Worm (Caenorhabditis elegans): ENCODE measurements around the gene M110.10.
A peak's percentile ranks its signal among the peaks of the same experiment; 100 is the strongest.

M110.10 gene

ce11 chrII:8216433-8216832 lies 2.2 kb upstream of the M110.10 start, which contains the start of gene M110.3 (continued):
- TF ChIP-seq F23B12.7 (tag; optimal IDR thresholded peaks at IDR 0.05; ENCODE audit: insufficient read depth) (peak; percentile 70), B0035.1 (tag; optimal IDR thresholded peaks at IDR 0.05) (no peak), atf-7 (tag; optimal IDR thresholded peaks at IDR 0.05) (no peak), nhr-27 (tag; optimal IDR thresholded peaks at IDR 0.05) (no peak), ceh-79 (tag; optimal IDR thresholded peaks at IDR 0.05) (no peak), madf-6 (GFP tag; IDR thresholded peaks at IDR 0.05) (0 out of 2 replicates have a peak, but pooled peaks have one; percentile 24), mes-4 (tag; optimal IDR thresholded peaks at IDR 0.05) (no peak), hmg-1.2 (GFP tag; IDR thresholded peaks at IDR 0.05) (peak; percentile 90; the same call in 1 of the 2 replicates), attf-5 (GFP tag; optimal IDR thresholded peaks at IDR 0.05) (no peak), bed-1 (GFP tag; IDR thresholded peaks at IDR 0.05) (no peak), Y56A3A.18 (GFP tag; IDR thresholded peaks at IDR 0.05) (no peak), ceh-40 (GFP tag; IDR thresholded peaks at IDR 0.05) (no peak), rpc-1 (optimal IDR thresholded peaks at IDR 0.05) (no peak), rpc-1 (tag; optimal IDR thresholded peaks at IDR 0.05) (no peak), zfh-2 (GFP tag; conservative IDR thresholded peaks at IDR 0.05) (no peak), Y79H2A.3 (GFP tag; conservative IDR thresholded peaks at IDR 0.05) (no peak), ztf-22 (GFP tag; optimal IDR thresholded peaks at IDR 0.05) (no peak), zim-3 (tag; optimal IDR thresholded peaks at IDR 0.05) (no peak), snpc-4 (GFP tag; optimal IDR thresholded peaks at IDR 0.05) (no peak), snpc-4 (tag; optimal IDR thresholded peaks at IDR 0.05) (no peak), Y95B8A.8 (GFP tag; IDR thresholded peaks at IDR 0.05) (no peak), ama-1 (optimal IDR thresholded peaks at IDR 0.05) (no peak), ama-1 (GFP tag; optimal IDR thresholded peaks at IDR 0.05) (no peak), pha-4 (tag; optimal IDR thresholded peaks at IDR 0.05) (no peak), rcor-1 (GFP tag; IDR thresholded peaks at IDR 0.05) (no peak), T07F8.4 (tag; optimal IDR thresholded peaks at IDR 0.05) (no peak), repo-1 (tag; optimal IDR thresholded peaks at IDR 0.05) (no peak), ztf-6 (GFP tag; IDR thresholded peaks at IDR 0.05) (no peak), lin-26 (GFP tag; IDR thresholded peaks at IDR 0.05) (no peak), ztf-25 (GFP tag; IDR thresholded peaks at IDR 0.05) (no peak), nhr-120 (GFP tag; IDR thresholded peaks at IDR 0.05) (no peak), nhr-90 (tag; optimal IDR thresholded peaks at IDR 0.05) (no peak), sdz-38 (tag; optimal IDR thresholded peaks at IDR 0.05) (no peak), egrh-3 (GFP tag; IDR thresholded peaks at IDR 0.05) (no peak), ztf-18 (tag; optimal IDR thresholded peaks at IDR 0.05) (no peak)

DNA sequence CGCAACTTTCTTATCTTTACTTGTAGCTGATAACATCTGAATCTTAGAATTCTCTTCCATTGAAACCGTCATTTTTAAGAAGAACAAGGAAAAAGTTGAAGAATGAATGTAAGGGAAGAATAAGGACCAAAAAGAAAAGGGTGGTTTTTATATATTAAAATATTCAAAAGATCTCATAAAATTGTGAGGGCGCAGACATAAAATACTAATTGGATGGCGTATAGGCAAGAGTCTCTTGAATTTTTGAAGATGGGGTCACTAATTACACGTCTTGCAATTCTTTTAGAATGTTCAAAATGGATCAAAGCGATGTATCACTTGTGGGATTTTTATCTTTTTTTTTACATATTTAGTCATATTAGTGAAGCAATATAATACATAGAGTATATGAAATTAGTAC lies 1.6 kb downstream of the M110.10 start, which contains the start of gene twk-3:
twk-3 (minus strand) TSS at position 101 of the 400 bp plus-strand sequence.
- TF ChIP-seq ztf-25 (GFP tag; IDR thresholded peaks at IDR 0.05), result no peak
- TF ChIP-seq ceh-27 (GFP tag; optimal IDR thresholded peaks at IDR 0.05), result no peak
- no peak for TF ChIP-seq C17E4.6 (GFP tag; IDR thresholded peaks at IDR 0.05)
- TF ChIP-seq F57A8.1 (GFP tag; optimal IDR thresholded peaks at IDR 0.05), result no peak
- TF ChIP-seq ZK185.1 (tag; optimal IDR thresholded peaks at IDR 0.05; ENCODE audit: poor library complexity, severe bottlenecking), result no peak
- TF ChIP-seq hlh-12 (tag; optimal IDR thresholded peaks at IDR 0.05), result no peak
- no peak for TF ChIP-seq lir-1 (GFP tag; conservative IDR thresholded peaks at IDR 0.05)

Measured in whole organism, young adult.